Worm (Caenorhabditis elegans): Measurements from ENCODE around the gene F19G12.11.

- TF ChIP-seq lin-15B (tag; optimal IDR thresholded peaks at IDR 0.05) (no peak), unc-130 (GFP tag; optimal IDR thresholded peaks at IDR 0.05) (no peak), mes-2 (tag; optimal IDR thresholded peaks at IDR 0.05; ENCODE audit: poor library complexity, severe bottlenecking) (peak; percentile 86), hlh-30 (tag; optimal IDR thresholded peaks at IDR 0.05; ENCODE audit: insufficient read depth) (peak; percentile 99)
Measured at ce11 chrX:1446593-1447141, 20.3 kb upstream of the F19G12.11 start, which contains the start of gene zfp-3.
